Fruit fly (Drosophila melanogaster) whole organism, embryonic: ENCODE measurements around the gene CG1463.
A peak's percentile ranks its signal among the peaks of the same experiment; 100 is the strongest.

Experiments used
- Atf3 ChIP-seq: fragments of 200-800 bp; sonication (Bioruptor generic); optimal IDR thresholded peaks from 3 replicates; lab custom pipeline; 2016; ENCODE audit warnings: missing biosample characterization, missing genetic modification characterization
- CG1024 ChIP-seq: fragments of 200-800 bp; sonication (Bioruptor generic); IDR thresholded peaks from 2 replicates; pipeline ENCODE4 v1.3.6; 2022; ENCODE audit warnings: missing biosample characterization, missing genetic modification characterization
- CG10274 ChIP-seq: fragments of 200-800 bp; sonication (Bioruptor generic); optimal IDR thresholded peaks from 3 replicates; lab custom pipeline; 2017; ENCODE audit warnings: missing biosample characterization, mild to moderate bottlenecking, missing genetic modification characterization
- CG12104 ChIP-seq: fragments of 200-800 bp; sonication (Bioruptor generic); optimal IDR thresholded peaks from 3 replicates; lab custom pipeline; 2016; ENCODE audit warnings: missing biosample characterization, missing genetic modification characterization
- CG13775 ChIP-seq: fragments of 200-800 bp; sonication (Bioruptor generic); optimal IDR thresholded peaks from 3 replicates; lab custom pipeline; 2017; ENCODE audit warnings: missing biosample characterization, mild to moderate bottlenecking, missing genetic modification characterization
- CG14667 ChIP-seq: fragments of 200-800 bp; sonication (Bioruptor generic); IDR thresholded peaks from 2 replicates; pipeline ENCODE4 v1.3.6; 2022; ENCODE audit warnings: missing biosample characterization, missing genetic modification characterization
- CG15073 ChIP-seq: fragments of 200-800 bp; sonication (Bioruptor generic); optimal IDR thresholded peaks from 2 replicates; lab custom pipeline; 2016; ENCODE audit warnings: missing biosample characterization, missing genetic modification characterization
- CG17361 ChIP-seq: fragments of 200-800 bp; sonication (Bioruptor generic); IDR thresholded peaks from 3 replicates; pipeline ENCODE4 v1.3.6; 2022; ENCODE audit warnings: missing biosample characterization, missing genetic modification characterization
- CG17568 ChIP-seq: fragments of 200-800 bp; sonication (Bioruptor generic); optimal IDR thresholded peaks from 2 replicates; lab custom pipeline; 2018; ENCODE audit warnings: missing biosample characterization, mild to moderate bottlenecking, missing genetic modification characterization, moderate library complexity
- CG17829 ChIP-seq: fragments of 200-800 bp; optimal IDR thresholded peaks from 2 replicates; lab custom pipeline; 2019; ENCODE audit warnings: missing biosample characterization, mild to moderate bottlenecking, missing genetic modification characterization, moderate library complexity
- CG1832 ChIP-seq: fragments of 200-800 bp; sonication (Bioruptor generic); optimal IDR thresholded peaks from 2 replicates; lab custom pipeline; 2017; ENCODE audit warnings: missing biosample characterization, mild to moderate bottlenecking, missing genetic modification characterization, inconsistent platforms
- CG2202 ChIP-seq: fragments of 200-800 bp; sonication (Bioruptor generic); optimal IDR thresholded peaks from 2 replicates; lab custom pipeline; 2018; ENCODE audit warnings: missing biosample characterization, mild to moderate bottlenecking, missing genetic modification characterization
- CG2889 ChIP-seq: fragments of 200-800 bp; sonication (Bioruptor generic); IDR thresholded peaks from 3 replicates; pipeline ENCODE4 v1.3.6; 2022; ENCODE audit warnings: missing biosample characterization, missing genetic modification characterization
- CG30020 ChIP-seq: fragments of 200-800 bp; optimal IDR thresholded peaks from 2 replicates; lab custom pipeline; 2019; ENCODE audit warnings: missing biosample characterization, mild to moderate bottlenecking, missing genetic modification characterization, moderate library complexity
- CG31441 ChIP-seq: fragments of 200-800 bp; sonication (Bioruptor generic); IDR thresholded peaks from 2 replicates; pipeline ENCODE4 v1.3.6; 2022; ENCODE audit warnings: missing biosample characterization, missing genetic modification characterization
- CG4282 ChIP-seq: fragments of 200-800 bp; sonication (Bioruptor generic); optimal IDR thresholded peaks from 2 replicates; lab custom pipeline; 2016; ENCODE audit warnings: missing biosample characterization, missing genetic modification characterization
- CG4424 ChIP-seq: fragments of 200-800 bp; sonication (Bioruptor generic); optimal IDR thresholded peaks from 3 replicates; lab custom pipeline; 2016; ENCODE audit warnings: missing biosample characterization, missing genetic modification characterization
- CG7271 ChIP-seq: fragments of 200-800 bp; sonication (Bioruptor generic); optimal IDR thresholded peaks from 2 replicates; lab custom pipeline; 2018; ENCODE audit warnings: missing biosample characterization, mild to moderate bottlenecking, missing genetic modification characterization, moderate library complexity
- CG7372 ChIP-seq: fragments of 200-800 bp; sonication (Bioruptor generic); IDR thresholded peaks from 2 replicates; pipeline ENCODE4 v1.3.6; 2022; ENCODE audit warnings: missing biosample characterization, missing genetic modification characterization
- CG7839 ChIP-seq: fragments of 200-800 bp; sonication (Bioruptor generic); optimal IDR thresholded peaks from 3 replicates; lab custom pipeline; 2018; ENCODE audit warnings: missing biosample characterization, mild to moderate bottlenecking, missing genetic modification characterization, moderate library complexity
- CG7928 ChIP-seq: fragments of 200-800 bp; sonication (Bioruptor generic); optimal IDR thresholded peaks from 2 replicates; lab custom pipeline; 2017; ENCODE audit warnings: missing biosample characterization, mild to moderate bottlenecking, missing genetic modification characterization
- CG7987 ChIP-seq: fragments of 200-800 bp; sonication (Bioruptor generic); optimal IDR thresholded peaks from 2 replicates; lab custom pipeline; 2018; ENCODE audit warnings: missing biosample characterization, mild to moderate bottlenecking, missing genetic modification characterization, moderate library complexity
- CG8944 ChIP-seq: fragments of 200-800 bp; sonication (Bioruptor generic); optimal IDR thresholded peaks from 3 replicates; lab custom pipeline; 2016; ENCODE audit warnings: missing biosample characterization, missing genetic modification characterization
- CG9797 ChIP-seq: fragments of 200-800 bp; sonication (Bioruptor generic); optimal IDR thresholded peaks from 3 replicates; lab custom pipeline; 2018; ENCODE audit warnings: missing biosample characterization, mild to moderate bottlenecking, missing genetic modification characterization
- CTCF ChIP-seq: fragments of 200-800 bp; sonication (Bioruptor generic); optimal IDR thresholded peaks from 2 replicates; lab custom pipeline; 2017; ENCODE audit warnings: missing biosample characterization, mild to moderate bottlenecking, missing genetic modification characterization, moderate library complexity
- Dll ChIP-seq: fragments of 200-800 bp; sonication (Bioruptor generic); IDR thresholded peaks from 4 replicates; pipeline ENCODE4 v1.3.6; 2022; ENCODE audit warnings: missing biosample characterization, missing genetic modification characterization; ENCODE audit not compliant: partially characterized antibody
- Doc2 ChIP-seq: fragments of 200-800 bp; sonication (Bioruptor generic); IDR thresholded peaks from 2 replicates; pipeline ENCODE4 v1.3.6; 2022; ENCODE audit warnings: missing biosample characterization, missing genetic modification characterization
- E2f1 ChIP-seq: fragments of 200-800 bp; sonication (Bioruptor generic); IDR thresholded peaks from 2 replicates; pipeline ENCODE4 v1.3.6; 2022; ENCODE audit warnings: missing biosample characterization, missing genetic modification characterization
- Elba2 ChIP-seq: fragments of 200-800 bp; sonication (Bioruptor generic); optimal IDR thresholded peaks from 3 replicates; lab custom pipeline; 2016; ENCODE audit warnings: missing biosample characterization, missing genetic modification characterization
- Ets97D ChIP-seq: fragments of 200-800 bp; sonication (Bioruptor generic); optimal IDR thresholded peaks from 3 replicates; lab custom pipeline; 2016; ENCODE audit warnings: missing biosample characterization, missing genetic modification characterization
- Gug ChIP-seq: fragments of 200-800 bp; sonication (Bioruptor generic); IDR thresholded peaks from 4 replicates; pipeline ENCODE4 v1.3.6; 2022; ENCODE audit warnings: missing biosample characterization, missing genetic modification characterization
- Neu2 ChIP-seq: fragments of 200-800 bp; sonication (Bioruptor generic); optimal IDR thresholded peaks from 3 replicates; lab custom pipeline; 2016; ENCODE audit warnings: missing biosample characterization, missing genetic modification characterization, borderline replicate concordance
- Sry-δ ChIP-seq: fragments of 200-800 bp; sonication (Bioruptor generic); optimal IDR thresholded peaks from 2 replicates; lab custom pipeline; 2016; ENCODE audit warnings: missing biosample characterization, missing genetic modification characterization
- Usf ChIP-seq: fragments of 200-800 bp; sonication (Bioruptor generic); optimal IDR thresholded peaks from 2 replicates; lab custom pipeline; 2017; ENCODE audit warnings: missing genotype, missing biosample characterization, missing genetic modification characterization
- al ChIP-seq: fragments of 200-800 bp; sonication (Bioruptor generic); IDR thresholded peaks from 2 replicates; pipeline ENCODE4 v1.3.6; 2022; ENCODE audit warnings: missing biosample characterization, missing genetic modification characterization
- aop ChIP-seq: fragments of 200-800 bp; sonication (Bioruptor generic); IDR thresholded peaks from 2 replicates; pipeline ENCODE4 v1.3.6; 2022; ENCODE audit warnings: missing biosample characterization, missing genetic modification characterization
- disco-r ChIP-seq: fragments of 200-800 bp; sonication (Bioruptor generic); optimal IDR thresholded peaks from 2 replicates; lab custom pipeline; 2016; ENCODE audit warnings: missing biosample characterization, missing genetic modification characterization
- dm ChIP-seq: fragments of 200-800 bp; sonication (Bioruptor generic); optimal IDR thresholded peaks from 3 replicates; lab custom pipeline; 2016; ENCODE audit warnings: missing biosample characterization, missing genetic modification characterization
- dmrt99B ChIP-seq: fragments of 200-800 bp; sonication (Bioruptor generic); optimal IDR thresholded peaks from 2 replicates; lab custom pipeline; 2018; ENCODE audit warnings: missing biosample characterization, mild to moderate bottlenecking, missing genetic modification characterization, moderate library complexity
- eve ChIP-seq, 2 experiments: fragments of >200 bp; optimal IDR thresholded peaks; 2 replicates each; lab custom pipeline; 2017; ENCODE audit warnings: missing biosample characterization in 2 of 2, missing genetic modification characterization in 2 of 2
- fd102C ChIP-seq: fragments of 200-800 bp; sonication (Bioruptor generic); optimal IDR thresholded peaks from 2 replicates; lab custom pipeline; 2018; ENCODE audit warnings: missing biosample characterization, mild to moderate bottlenecking, missing genetic modification characterization, moderate library complexity
- gem ChIP-seq: fragments of 200-800 bp; sonication (Bioruptor generic); optimal IDR thresholded peaks from 2 replicates; lab custom pipeline; 2019; ENCODE audit warnings: missing biosample characterization, mild to moderate bottlenecking, missing genetic modification characterization, moderate library complexity
- hbn ChIP-seq: fragments of 200-800 bp; sonication (Bioruptor generic); IDR thresholded peaks from 2 replicates; pipeline ENCODE4 v1.3.6; 2022; ENCODE audit warnings: missing biosample characterization, missing genetic modification characterization; ENCODE audit not compliant: partially characterized antibody
- mirr ChIP-seq: fragments of 200-800 bp; sonication (Bioruptor generic); optimal IDR thresholded peaks from 3 replicates; lab custom pipeline; 2018; ENCODE audit warnings: missing biosample characterization, mild to moderate bottlenecking, missing genetic modification characterization
- slbo ChIP-seq: fragments of 200-800 bp; sonication (Bioruptor generic); IDR thresholded peaks from 2 replicates; pipeline ENCODE4 v1.3.6; 2022; ENCODE audit warnings: missing biosample characterization, missing genetic modification characterization
- slou ChIP-seq: fragments of 200-800 bp; sonication (Bioruptor generic); optimal IDR thresholded peaks from 3 replicates; lab custom pipeline; 2016; ENCODE audit warnings: missing biosample characterization, missing genetic modification characterization
- sqz ChIP-seq: fragments of 200-800 bp; sonication (Bioruptor generic); optimal IDR thresholded peaks from 3 replicates; lab custom pipeline; 2018; ENCODE audit warnings: missing biosample characterization, mild to moderate bottlenecking, missing genetic modification characterization
- sr ChIP-seq: fragments of 200-800 bp; sonication (Bioruptor generic); IDR thresholded peaks from 3 replicates; pipeline ENCODE4 v1.3.6; 2022; ENCODE audit warnings: missing biosample characterization, missing genetic modification characterization
- tin ChIP-seq: fragments of 200-800 bp; sonication (Bioruptor generic); optimal IDR thresholded peaks from 3 replicates; lab custom pipeline; 2016; ENCODE audit warnings: missing biosample characterization, missing genetic modification characterization
- vnd ChIP-seq: fragments of 200-800 bp; sonication (Bioruptor generic); IDR thresholded peaks from 3 replicates; pipeline ENCODE4 v1.3.6; 2022; ENCODE audit warnings: missing biosample characterization, missing genetic modification characterization; ENCODE audit not compliant: partially characterized antibody
- vvl ChIP-seq: fragments of 200-800 bp; sonication (Bioruptor generic); IDR thresholded peaks from 2 replicates; pipeline ENCODE4 v1.3.6; 2022; ENCODE audit warnings: missing biosample characterization, missing genetic modification characterization
- zfh2 ChIP-seq: fragments of 200-800 bp; sonication (Bioruptor generic); optimal IDR thresholded peaks from 2 replicates; lab custom pipeline; 2016; ENCODE audit warnings: missing biosample characterization, missing genetic modification characterization

The CG1463 gene

dm6 chrX:12579506-12579999 is 31.9 kb downstream of the CG1463 start (continued):
- TF ChIP-seq CG10274 (GFP tag; lab: Kevin White, UChicago) = peak; percentile 87
- TF ChIP-seq CTCF (GFP tag; lab: Kevin White, UChicago) = peak; percentile 71
- TF ChIP-seq CG7271 (tag; lab: Kevin White, UChicago) = peak; percentile 41
- TF ChIP-seq Doc2 (GFP tag; lab: Robert Waterston, UW) = no peak; the same call in 1 of the 2 replicates
- TF ChIP-seq CG17829 (tag; lab: Kevin White, UChicago) = peak; percentile 93
- peak; percentile 93 for TF ChIP-seq CG4282
- TF ChIP-seq mirr (GFP tag; lab: Kevin White, UChicago) = peak; percentile 85
- TF ChIP-seq gem = peak; percentile 98
- peak in 1 of 2 experiments; percentile 98 for TF ChIP-seq eve (GFP tag; optimal IDR thresholded peaks at IDR 0.05; lab: Kevin White, UChicago)
- peak; percentile 94 for TF ChIP-seq sqz (GFP tag; lab: Kevin White, UChicago)
- TF ChIP-seq sr (GFP tag; lab: Robert Waterston, UW) = peak; percentile 68; the same call in 1 of the 3 replicates
- TF ChIP-seq CG7839 (tag; lab: Kevin White, UChicago) = peak; percentile 98
- no peak for TF ChIP-seq Dll (GFP tag; lab: Robert Waterston, UW)
- peak; percentile 92 for TF ChIP-seq tin
- TF ChIP-seq Atf3 (GFP tag; lab: Kevin White, UChicago) = peak; percentile 96
- peak; percentile 93 for TF ChIP-seq disco-r
- peak; percentile 94 for TF ChIP-seq vvl (GFP tag; lab: Robert Waterston, UW)
- peak; percentile 82 for TF ChIP-seq Ets97D (GFP tag; lab: Kevin White, UChicago)
- peak; percentile 86 for TF ChIP-seq E2f1 (GFP tag; lab: Robert Waterston, UW)
- TF ChIP-seq Elba2 (GFP tag; lab: Kevin White, UChicago) = peak; percentile 96
- peak; percentile 95 for TF ChIP-seq CG12104 (GFP tag; lab: Kevin White, UChicago)
- peak; percentile 98 for TF ChIP-seq dmrt99B
- peak; percentile 69 for TF ChIP-seq CG15073
- peak; percentile 98 for TF ChIP-seq CG31441 (GFP tag; lab: Robert Waterston, UW)
- TF ChIP-seq CG30020 = peak; percentile 71
- peak; percentile 96 for TF ChIP-seq CG13775 (GFP tag; lab: Kevin White, UChicago)
- peak; percentile 96 for TF ChIP-seq zfh2 (GFP tag; lab: Kevin White, UChicago)
- TF ChIP-seq CG1832 = no peak
- TF ChIP-seq CG7372 = peak; percentile 91
- peak; percentile 92 for TF ChIP-seq al (GFP tag; lab: Robert Waterston, UW)
- peak; percentile 98 for TF ChIP-seq CG17361 (GFP tag; lab: Robert Waterston, UW)
- TF ChIP-seq CG7928 (GFP tag; lab: Kevin White, UChicago) = peak; percentile 75
- no peak for TF ChIP-seq hbn
- peak; percentile 94 for TF ChIP-seq CG4424 (GFP tag; lab: Kevin White, UChicago)
- peak; percentile 92 for TF ChIP-seq CG8944 (GFP tag; lab: Kevin White, UChicago)
- peak; percentile 31 for TF ChIP-seq fd102C (GFP tag; lab: Kevin White, UChicago)
- peak; percentile 64 for TF ChIP-seq CG1024
- no peak for TF ChIP-seq CG9797 (GFP tag; lab: Kevin White, UChicago)
- TF ChIP-seq Sry-δ (GFP tag; lab: Kevin White, UChicago) = peak; percentile 62
- peak; percentile 94 for TF ChIP-seq slbo (GFP tag; lab: Robert Waterston, UW)
- peak; percentile 88 for TF ChIP-seq CG2889 (GFP tag; lab: Robert Waterston, UW)
- TF ChIP-seq vnd = no peak
- TF ChIP-seq CG7987 = peak; percentile 60
- TF ChIP-seq CG17568 = peak; percentile 92
- peak; percentile 86 for TF ChIP-seq Gug (GFP tag; lab: Robert Waterston, UW)
- peak; percentile 84 for TF ChIP-seq CG14667 (GFP tag; lab: Robert Waterston, UW)
- peak; percentile 80 for TF ChIP-seq Neu2 (GFP tag; lab: Kevin White, UChicago)
- peak; percentile 96 for TF ChIP-seq slou (GFP tag; lab: Kevin White, UChicago)
- TF ChIP-seq dm (GFP tag; lab: Kevin White, UChicago) = peak; percentile 87
- no peak for TF ChIP-seq aop (GFP tag; lab: Robert Waterston, UW)
- TF ChIP-seq Usf (GFP tag; lab: Kevin White, UChicago) = peak; percentile 84
- TF ChIP-seq CG2202 (tag; lab: Kevin White, UChicago) = peak; percentile 72
